Worm (Caenorhabditis elegans): ENCODE measurements around the gene elo-4.

DNA sequence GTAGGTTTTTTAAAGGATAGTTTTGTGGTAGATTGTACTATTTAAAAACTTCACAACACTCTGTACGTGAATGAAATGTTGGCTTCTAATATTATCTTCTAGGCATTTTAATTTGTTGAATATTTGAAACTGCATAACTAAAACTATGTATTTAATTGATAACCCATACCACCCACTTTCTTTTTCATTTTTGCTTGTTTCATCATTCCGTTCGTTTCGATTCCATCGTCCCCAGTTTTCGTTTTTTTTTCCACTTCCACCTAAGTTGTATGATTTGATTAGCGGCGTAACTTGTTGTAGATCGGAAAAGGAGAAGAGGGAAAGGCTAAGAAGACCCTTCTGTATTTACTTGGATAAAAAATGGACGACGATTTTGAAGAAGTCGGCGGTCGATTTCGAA, 34.2 kb downstream of the elo-4 start, which contains the start of gene K01B6.3:
- TF ChIP-seq zfh-2 (GFP tag; conservative IDR thresholded peaks at IDR 0.05) (no peak), nfya-1 (tag; optimal IDR thresholded peaks at IDR 0.05; ENCODE audit: borderline replicate concordance, insufficient read depth) (no peak), nhr-90 (tag; optimal IDR thresholded peaks at IDR 0.05) (no peak), cebp-2 (GFP tag; IDR thresholded peaks at IDR 0.05) (no peak), ceh-100 (GFP tag; IDR thresholded peaks at IDR 0.05) (no peak), unc-62 (GFP tag; optimal IDR thresholded peaks at IDR 0.05) (no peak), aptf-2 (GFP tag; conservative IDR thresholded peaks at IDR 0.05) (no peak), bed-1 (GFP tag; IDR thresholded peaks at IDR 0.05) (no peak), attf-6 (GFP tag; IDR thresholded peaks at IDR 0.05) (no peak), mxl-1 (tag; optimal IDR thresholded peaks at IDR 0.05) (no peak), unc-130 (GFP tag; optimal IDR thresholded peaks at IDR 0.05) (no peak)

Data from whole organism, young adult.